Fruit fly (Drosophila melanogaster) whole organism, embryonic: ENCODE results near the gene feo.
A peak's percentile ranks its signal among the peaks of the same experiment; 100 is the strongest.

ENCODE experiments used
- Adf1 ChIP-seq: fragments of 200-800 bp; sonication (Bioruptor generic); IDR thresholded peaks from 2 replicates; pipeline ENCODE4 v1.3.6; 2022; ENCODE audit warnings: missing biosample characterization, missing genetic modification characterization
- Atf3 ChIP-seq: fragments of 200-800 bp; sonication (Bioruptor generic); optimal IDR thresholded peaks from 3 replicates; lab custom pipeline; 2016; ENCODE audit warnings: missing biosample characterization, missing genetic modification characterization
- BEAF-32 ChIP-seq: fragments of 200-800 bp; sonication (Bioruptor generic); optimal IDR thresholded peaks from 3 replicates; lab custom pipeline; 2017; ENCODE audit warnings: missing biosample characterization, missing genetic modification characterization, mild to moderate bottlenecking, moderate library complexity, missing genetic modification reagents
- Bteb2 ChIP-seq: fragments of 200-800 bp; sonication (Bioruptor generic); optimal IDR thresholded peaks from 2 replicates; lab custom pipeline; 2016; ENCODE audit warnings: missing biosample characterization, missing genetic modification characterization
- CG10267 ChIP-seq: fragments of 200-800 bp; sonication (Bioruptor generic); optimal IDR thresholded peaks from 2 replicates; lab custom pipeline; 2018; ENCODE audit warnings: missing biosample characterization, mild to moderate bottlenecking, missing genetic modification characterization, moderate library complexity
- CG10979 ChIP-seq: fragments of 200-800 bp; sonication (Bioruptor generic); optimal IDR thresholded peaks from 2 replicates; lab custom pipeline; 2018; ENCODE audit warnings: missing biosample characterization, mild to moderate bottlenecking, missing genetic modification characterization, moderate library complexity
- CG12391 ChIP-seq: fragments of 200-800 bp; sonication (Bioruptor generic); optimal IDR thresholded peaks from 3 replicates; lab custom pipeline; 2018; ENCODE audit warnings: missing biosample characterization, mild to moderate bottlenecking, missing genetic modification characterization, moderate library complexity
- CG12659 ChIP-seq: fragments of 200-800 bp; sonication (Bioruptor generic); optimal IDR thresholded peaks from 3 replicates; lab custom pipeline; 2017; ENCODE audit warnings: mild to moderate bottlenecking, missing biosample characterization, missing genetic modification reagents, missing genetic modification characterization
- CG13287 ChIP-seq: fragments of 200-800 bp; sonication (Bioruptor generic); IDR thresholded peaks from 2 replicates; pipeline ENCODE4 v1.3.6; 2022; ENCODE audit warnings: missing biosample characterization, missing genetic modification characterization; ENCODE audit not compliant: partially characterized antibody
- CG15514 ChIP-seq: fragments of 200-800 bp; sonication (Bioruptor generic); optimal IDR thresholded peaks from 3 replicates; lab custom pipeline; 2017; ENCODE audit warnings: missing biosample characterization, missing genetic modification characterization, mild to moderate bottlenecking, moderate library complexity, missing genetic modification reagents
- CG15696 ChIP-seq: fragments of 200-800 bp; sonication (Bioruptor generic); optimal IDR thresholded peaks from 2 replicates; lab custom pipeline; 2019; ENCODE audit warnings: missing biosample characterization, mild to moderate bottlenecking, missing genetic modification characterization, moderate library complexity
- CG17912 ChIP-seq: fragments of 200-800 bp; sonication (Bioruptor generic); optimal IDR thresholded peaks from 2 replicates; lab custom pipeline; 2018; ENCODE audit warnings: missing biosample characterization, mild to moderate bottlenecking, missing genetic modification characterization
- CG2120 ChIP-seq: fragments of 200-800 bp; sonication (Bioruptor generic); optimal IDR thresholded peaks from 3 replicates; lab custom pipeline; 2016; ENCODE audit warnings: missing biosample characterization, missing genetic modification characterization
- CG2712 ChIP-seq: fragments of 200-800 bp; optimal IDR thresholded peaks from 3 replicates; lab custom pipeline; 2019; ENCODE audit warnings: missing biosample characterization, mild to moderate bottlenecking, missing genetic modification characterization, moderate library complexity
- CG2875 ChIP-seq: fragments of 200-800 bp; sonication (Bioruptor generic); optimal IDR thresholded peaks from 2 replicates; lab custom pipeline; 2017; ENCODE audit warnings: missing biosample characterization, mild to moderate bottlenecking, missing genetic modification characterization, missing genetic modification reagents
- CG30403 ChIP-seq: fragments of 200-800 bp; sonication (Bioruptor generic); optimal IDR thresholded peaks from 3 replicates; lab custom pipeline; 2016; ENCODE audit warnings: missing biosample characterization, missing genetic modification characterization
- CG3847 ChIP-seq: fragments of 200-800 bp; sonication (Bioruptor generic); IDR thresholded peaks from 2 replicates; pipeline ENCODE4 v1.3.6; 2022; ENCODE audit warnings: missing biosample characterization, missing genetic modification characterization
- CG8765 ChIP-seq: fragments of 200-800 bp; sonication (Bioruptor generic); IDR thresholded peaks from 2 replicates; pipeline ENCODE4 v1.3.6; 2022; ENCODE audit warnings: missing biosample characterization, missing genetic modification characterization
- CG9797 ChIP-seq: fragments of 200-800 bp; sonication (Bioruptor generic); optimal IDR thresholded peaks from 3 replicates; lab custom pipeline; 2018; ENCODE audit warnings: missing biosample characterization, mild to moderate bottlenecking, missing genetic modification characterization
- CoRest ChIP-seq: fragments of 200-800 bp; sonication (Bioruptor generic); optimal IDR thresholded peaks from 3 replicates; lab custom pipeline; 2018; ENCODE audit warnings: missing biosample characterization, mild to moderate bottlenecking, missing genetic modification characterization, moderate library complexity
- Dfd ChIP-seq, 2 experiments: fragments of >200 bp; optimal IDR thresholded peaks; 2 replicates each; lab custom pipeline; 2017; ENCODE audit warnings: missing biosample characterization in 2 of 2, missing genetic modification characterization in 2 of 2
- Dp ChIP-seq: fragments of 200-800 bp; sonication (Bioruptor generic); optimal IDR thresholded peaks from 2 replicates; lab custom pipeline; 2018; ENCODE audit warnings: missing biosample characterization, mild to moderate bottlenecking, missing genetic modification characterization, moderate library complexity
- Dref ChIP-seq: fragments of 200-800 bp; sonication (Bioruptor generic); IDR thresholded peaks from 2 replicates; pipeline ENCODE4 v1.3.6; 2022; ENCODE audit warnings: missing biosample characterization, missing genetic modification characterization
- E2f2 ChIP-seq: fragments of 200-800 bp; sonication (Bioruptor generic); IDR thresholded peaks from 2 replicates; pipeline ENCODE4 v1.3.6; 2022; ENCODE audit warnings: missing biosample characterization, missing genetic modification characterization
- Fer1 ChIP-seq: fragments of 200-800 bp; sonication (Bioruptor generic); optimal IDR thresholded peaks from 2 replicates; lab custom pipeline; 2017; ENCODE audit warnings: missing biosample characterization, mild to moderate bottlenecking, missing genetic modification characterization
- HLHmδ ChIP-seq: fragments of 200-800 bp; sonication (Bioruptor generic); optimal IDR thresholded peaks from 2 replicates; lab custom pipeline; 2018; ENCODE audit warnings: missing biosample characterization, mild to moderate bottlenecking, missing genetic modification characterization, moderate library complexity
- HmgZ ChIP-seq: fragments of 200-800 bp; sonication (Bioruptor generic); optimal IDR thresholded peaks from 2 replicates; lab custom pipeline; 2018; ENCODE audit warnings: missing biosample characterization, mild to moderate bottlenecking, missing genetic modification characterization
- Med ChIP-seq: fragments of 200-800 bp; sonication (Bioruptor generic); peaks from one replicate; lab custom pipeline; 2016; ENCODE audit warnings: missing biosample characterization, missing genetic modification characterization, mild to moderate bottlenecking, inconsistent platforms, moderate library complexity
- Myb ChIP-seq: fragments of 200-800 bp; sonication (Bioruptor generic); optimal IDR thresholded peaks from 2 replicates; lab custom pipeline; 2016; ENCODE audit warnings: missing biosample characterization, missing genetic modification characterization
- Sry-δ ChIP-seq: fragments of 200-800 bp; sonication (Bioruptor generic); optimal IDR thresholded peaks from 2 replicates; lab custom pipeline; 2016; ENCODE audit warnings: missing biosample characterization, missing genetic modification characterization
- Taf1 ChIP-seq: fragments of 200-800 bp; sonication (Bioruptor generic); IDR thresholded peaks from 2 replicates; pipeline ENCODE4 v1.3.6; 2022; ENCODE audit warnings: missing biosample characterization, missing genetic modification characterization
- amos ChIP-seq: fragments of 200-800 bp; sonication (Bioruptor generic); IDR thresholded peaks from 2 replicates; pipeline ENCODE4 v1.3.6; 2022; ENCODE audit warnings: missing biosample characterization, missing genetic modification characterization; ENCODE audit not compliant: partially characterized antibody
- ato ChIP-seq: fragments of 200-800 bp; sonication (Bioruptor generic); IDR thresholded peaks from 2 replicates; pipeline ENCODE4 v1.3.6; 2022; ENCODE audit warnings: missing biosample characterization, missing genetic modification characterization; ENCODE audit not compliant: partially characterized antibody
- bbx ChIP-seq: fragments of 200-800 bp; sonication (Bioruptor generic); IDR thresholded peaks from 2 replicates; pipeline ENCODE4 v1.3.6; 2022; ENCODE audit warnings: missing biosample characterization, missing genetic modification characterization; ENCODE audit not compliant: partially characterized antibody
- cwo ChIP-seq: fragments of 200-800 bp; sonication (Bioruptor generic); optimal IDR thresholded peaks from 3 replicates; lab custom pipeline; 2017; ENCODE audit warnings: missing biosample characterization, missing genetic modification characterization, mild to moderate bottlenecking, moderate library complexity, missing genetic modification reagents
- disco-r ChIP-seq: fragments of 200-800 bp; sonication (Bioruptor generic); optimal IDR thresholded peaks from 2 replicates; lab custom pipeline; 2016; ENCODE audit warnings: missing biosample characterization, missing genetic modification characterization
- dm ChIP-seq: fragments of 200-800 bp; sonication (Bioruptor generic); optimal IDR thresholded peaks from 3 replicates; lab custom pipeline; 2016; ENCODE audit warnings: missing biosample characterization, missing genetic modification characterization
- exex ChIP-seq: fragments of 200-800 bp; sonication (Bioruptor generic); optimal IDR thresholded peaks from 4 replicates; lab custom pipeline; 2018; ENCODE audit warnings: missing biosample characterization, mild to moderate bottlenecking, missing genetic modification characterization, moderate library complexity
- insv ChIP-seq, 2 experiments: fragments of 200-800 bp; sonication (Bioruptor generic); optimal IDR thresholded peaks; 3 replicates each; lab custom pipeline; 2016 to 2018; ENCODE audit warnings: missing biosample characterization in 2 of 2, missing genetic modification characterization in 2 of 2
- knrl ChIP-seq: fragments of 200-800 bp; sonication (Bioruptor generic); IDR thresholded peaks from 3 replicates; pipeline ENCODE4 v1.3.6; 2022; ENCODE audit warnings: missing biosample characterization, missing genetic modification characterization; ENCODE audit not compliant: partially characterized antibody
- lilli ChIP-seq: fragments of 200-800 bp; sonication (Bioruptor generic); optimal IDR thresholded peaks from 3 replicates; lab custom pipeline; 2016; ENCODE audit warnings: missing biosample characterization, missing genetic modification characterization
- lola ChIP-seq, 3 experiments: fragments of >200 bp in 2 of 3; fragments of 200-800 bp in 1 of 3; sonication (Bioruptor generic) in 1 of 3; optimal IDR thresholded peaks; 2 replicates each; lab custom pipeline; 2017 to 2019; ENCODE audit warnings: missing biosample characterization in 3 of 3, missing genetic modification characterization in 3 of 3, mild to moderate bottlenecking in 1 of 3, moderate library complexity in 1 of 3
- pfk ChIP-seq: fragments of 200-800 bp; sonication (Bioruptor generic); optimal IDR thresholded peaks from 2 replicates; lab custom pipeline; 2018; ENCODE audit warnings: missing biosample characterization, mild to moderate bottlenecking, missing genetic modification characterization, moderate library complexity
- phol ChIP-seq: fragments of 200-800 bp; sonication (Bioruptor generic); optimal IDR thresholded peaks from 3 replicates; lab custom pipeline; 2018; ENCODE audit warnings: missing biosample characterization, mild to moderate bottlenecking, missing genetic modification characterization, moderate library complexity
- row ChIP-seq: fragments of 200-800 bp; sonication (Bioruptor generic); IDR thresholded peaks from 3 replicates; pipeline ENCODE4 v1.3.6; 2022; ENCODE audit warnings: missing biosample characterization, missing genetic modification characterization
- sens ChIP-seq: fragments of 200-800 bp; sonication (Bioruptor generic); peaks from one replicate; lab custom pipeline; 2016; ENCODE audit warnings: missing biosample characterization, missing genetic modification characterization
- sug ChIP-seq: fragments of 200-800 bp; optimal IDR thresholded peaks from 2 replicates; lab custom pipeline; 2019; ENCODE audit warnings: missing biosample characterization, mild to moderate bottlenecking, missing genetic modification characterization, moderate library complexity
- toy ChIP-seq: fragments of 200-800 bp; sonication (Bioruptor generic); IDR thresholded peaks from 2 replicates; pipeline ENCODE4 v1.3.6; 2022; ENCODE audit warnings: missing biosample characterization, missing genetic modification characterization
- zen ChIP-seq: fragments of 200-800 bp; sonication (Bioruptor generic); optimal IDR thresholded peaks from 3 replicates; lab custom pipeline; 2018; ENCODE audit warnings: missing biosample characterization, mild to moderate bottlenecking, missing genetic modification characterization, moderate library complexity
- zf30C ChIP-seq: fragments of 200-800 bp; sonication (Bioruptor generic); optimal IDR thresholded peaks from 3 replicates; lab custom pipeline; 2018; ENCODE audit warnings: missing biosample characterization, mild to moderate bottlenecking, missing genetic modification characterization

feo gene

dm6 chrX:10854686-10855085, at the start of gene feo:
feo (minus strand) TSS chrX:10854869.
- TF ChIP-seq CG12391 (tag; lab: Kevin White, UChicago) (peak; percentile 22), lilli (peak; percentile 5), CG10979 (tag; lab: Kevin White, UChicago) (no peak), zf30C (peak; percentile 54), CG15696 (peak; percentile 14), Bteb2 (no peak), CG2875 (no peak), phol (tag; lab: Kevin White, UChicago) (peak; percentile 96), CoRest (tag; lab: Kevin White, UChicago) (peak; percentile 46), CG3847 (peak; percentile 56), Myb (GFP tag; lab: Kevin White, UChicago) (peak; percentile 95), Adf1 (0 out of 2 replicates have a peak, but pooled peaks have one; percentile 7), row (GFP tag; lab: Robert Waterston, UW) (peak; percentile 53), CG2120 (GFP tag; lab: Kevin White, UChicago) (peak; percentile 29), Atf3 (GFP tag; lab: Kevin White, UChicago) (no peak), amos (GFP tag; lab: Robert Waterston, UW) (peak; percentile 38), Dp (GFP tag; lab: Kevin White, UChicago) (peak; percentile 92), HLHmδ (GFP tag; lab: Kevin White, UChicago) (no peak), pfk (GFP tag; lab: Kevin White, UChicago) (no peak), BEAF-32 (peak; percentile 56), CG10267 (tag; lab: Kevin White, UChicago) (peak; percentile 66), E2f2 (GFP tag; lab: Robert Waterston, UW) (peak; percentile 96), CG2712 (tag; lab: Kevin White, UChicago) (peak; percentile 1), CG30403 (GFP tag; lab: Kevin White, UChicago) (peak; percentile 23), cwo (GFP tag; lab: Kevin White, UChicago) (no peak), Fer1 (GFP tag; lab: Kevin White, UChicago) (peak; percentile 7), sug (tag; lab: Kevin White, UChicago) (peak; percentile 4), CG12659 (GFP tag; lab: Kevin White, UChicago) (peak; percentile 21), exex (tag; lab: Kevin White, UChicago) (no peak), Sry-δ (GFP tag; lab: Kevin White, UChicago) (peak; percentile 57), Med (GFP tag; lab: Kevin White, UChicago) (peak; percentile 81), bbx (GFP tag; lab: Robert Waterston, UW) (peak; percentile 34; the same call in 1 of the 2 replicates), HmgZ (peak; percentile 27), CG8765 (GFP tag; lab: Robert Waterston, UW) (no peak), knrl (no peak), Dfd (GFP tag; optimal IDR thresholded peaks at IDR 0.05; lab: Kevin White, UChicago) (no peak), CG17912 (GFP tag; lab: Kevin White, UChicago) (no peak), lola (GFP tag; optimal IDR thresholded peaks at IDR 0.05; lab: Kevin White, UChicago) (no peak), CG15514 (peak; percentile 42), disco-r (GFP tag; lab: Kevin White, UChicago) (no peak), insv (GFP tag; optimal IDR thresholded peaks at IDR 0.05; lab: Kevin White, UChicago) (peak in 1 of 2 experiments; percentile 4), ato (GFP tag; lab: Robert Waterston, UW) (no peak), CG13287 (GFP tag; lab: Robert Waterston, UW) (peak; percentile 38; the same call in 1 of the 2 replicates), dm (GFP tag; lab: Kevin White, UChicago) (peak; percentile 18), toy (no peak), sens (GFP tag; lab: Kevin White, UChicago) (peak; percentile 32), Dref (GFP tag; lab: Robert Waterston, UW) (peak; percentile 52), Taf1 (GFP tag; lab: Robert Waterston, UW) (no peak), CG9797 (GFP tag; lab: Kevin White, UChicago) (peak; percentile 4), zen (tag; lab: Kevin White, UChicago) (peak; percentile 6)
